Fruit fly (Drosophila melanogaster) whole organism, embryonic: ENCODE results near the gene CG33258.

ENCODE experiments used
- CG11696 ChIP-seq: fragments of 200-800 bp; sonication (Bioruptor generic); IDR thresholded peaks from 2 replicates; pipeline ENCODE4 v1.3.6; 2022; ENCODE audit warnings: missing biosample characterization, missing genetic modification characterization
- CG11723 ChIP-seq: fragments of 200-800 bp; sonication (Bioruptor generic); optimal IDR thresholded peaks from 2 replicates; lab custom pipeline; 2017; ENCODE audit warnings: missing biosample characterization, mild to moderate bottlenecking, missing genetic modification characterization
- CG12391 ChIP-seq: fragments of 200-800 bp; sonication (Bioruptor generic); optimal IDR thresholded peaks from 3 replicates; lab custom pipeline; 2018; ENCODE audit warnings: missing biosample characterization, mild to moderate bottlenecking, missing genetic modification characterization, moderate library complexity
- CG15269 ChIP-seq: fragments of 200-800 bp; sonication (Bioruptor generic); optimal IDR thresholded peaks from 2 replicates; lab custom pipeline; 2018; ENCODE audit warnings: missing biosample characterization, mild to moderate bottlenecking, missing genetic modification characterization, moderate library complexity
- CG18764 ChIP-seq: fragments of 200-800 bp; sonication (Bioruptor generic); optimal IDR thresholded peaks from 3 replicates; lab custom pipeline; 2016; ENCODE audit warnings: missing biosample characterization, missing genetic modification characterization
- CG2712 ChIP-seq: fragments of 200-800 bp; optimal IDR thresholded peaks from 3 replicates; lab custom pipeline; 2019; ENCODE audit warnings: missing biosample characterization, mild to moderate bottlenecking, missing genetic modification characterization, moderate library complexity
- CG30403 ChIP-seq: fragments of 200-800 bp; sonication (Bioruptor generic); optimal IDR thresholded peaks from 3 replicates; lab custom pipeline; 2016; ENCODE audit warnings: missing biosample characterization, missing genetic modification characterization
- CG31224 ChIP-seq: fragments of 200-800 bp; sonication (Bioruptor generic); IDR thresholded peaks from 2 replicates; pipeline ENCODE4 v1.3.6; 2022; ENCODE audit warnings: missing biosample characterization, missing genetic modification characterization
- CG32532 ChIP-seq: fragments of 200-800 bp; sonication (Bioruptor generic); IDR thresholded peaks from 2 replicates; pipeline ENCODE4 v1.3.6; 2022; ENCODE audit warnings: missing biosample characterization, missing genetic modification characterization
- CG4282 ChIP-seq: fragments of 200-800 bp; sonication (Bioruptor generic); optimal IDR thresholded peaks from 2 replicates; lab custom pipeline; 2016; ENCODE audit warnings: missing biosample characterization, missing genetic modification characterization
- CG4424 ChIP-seq: fragments of 200-800 bp; sonication (Bioruptor generic); optimal IDR thresholded peaks from 3 replicates; lab custom pipeline; 2016; ENCODE audit warnings: missing biosample characterization, missing genetic modification characterization
- CG6254 ChIP-seq: fragments of 200-800 bp; sonication (Bioruptor generic); optimal IDR thresholded peaks from 3 replicates; lab custom pipeline; 2017; ENCODE audit warnings: mild to moderate bottlenecking, missing biosample characterization, missing genetic modification reagents, missing genetic modification characterization
- CG6654 ChIP-seq: fragments of 200-800 bp; sonication (Bioruptor generic); optimal IDR thresholded peaks from 2 replicates; lab custom pipeline; 2017; ENCODE audit warnings: missing biosample characterization, mild to moderate bottlenecking, missing genetic modification characterization
- CG6689 ChIP-seq: fragments of 200-800 bp; sonication (Bioruptor generic); IDR thresholded peaks from 2 replicates; pipeline ENCODE4 v1.3.6; 2022; ENCODE audit warnings: missing biosample characterization, missing genetic modification characterization
- CG8281 ChIP-seq: fragments of 200-800 bp; sonication (Bioruptor generic); optimal IDR thresholded peaks from 2 replicates; lab custom pipeline; 2018; ENCODE audit warnings: missing biosample characterization, mild to moderate bottlenecking, missing genetic modification characterization, moderate library complexity
- Camta ChIP-seq: fragments of 200-800 bp; sonication (Bioruptor generic); optimal IDR thresholded peaks from 2 replicates; lab custom pipeline; 2016; ENCODE audit warnings: missing biosample characterization, missing genetic modification characterization
- Dek ChIP-seq: fragments of 200-800 bp; sonication (Bioruptor generic); optimal IDR thresholded peaks from 3 replicates; lab custom pipeline; 2019; ENCODE audit warnings: missing biosample characterization, mild to moderate bottlenecking, missing genetic modification characterization, moderate library complexity
- Dip3 ChIP-seq: fragments of 200-800 bp; sonication (Bioruptor generic); optimal IDR thresholded peaks from 3 replicates; lab custom pipeline; 2016; ENCODE audit warnings: missing biosample characterization, missing genetic modification characterization
- Doc2 ChIP-seq: fragments of 200-800 bp; sonication (Bioruptor generic); IDR thresholded peaks from 2 replicates; pipeline ENCODE4 v1.3.6; 2022; ENCODE audit warnings: missing biosample characterization, missing genetic modification characterization
- Doc3 ChIP-seq: fragments of 200-800 bp; sonication (Bioruptor generic); IDR thresholded peaks from 3 replicates; pipeline ENCODE4 v1.3.6; 2022; ENCODE audit warnings: missing biosample characterization, missing genetic modification characterization; ENCODE audit not compliant: partially characterized antibody
- ERR ChIP-seq: fragments of 200-800 bp; sonication (Bioruptor generic); optimal IDR thresholded peaks from 2 replicates; lab custom pipeline; 2016; ENCODE audit warnings: missing biosample characterization, missing genetic modification characterization
- Ets65A ChIP-seq: fragments of 200-800 bp; sonication (Bioruptor generic); peaks from one replicate; lab custom pipeline; 2016; ENCODE audit warnings: missing biosample characterization, missing genetic modification characterization
- H2.0 ChIP-seq: fragments of 200-800 bp; sonication (Bioruptor generic); IDR thresholded peaks from 2 replicates; pipeline ENCODE4 v1.3.6; 2022; ENCODE audit warnings: missing biosample characterization, missing genetic modification characterization
- Lhr ChIP-seq: fragments of 200-800 bp; sonication (Bioruptor generic); optimal IDR thresholded peaks from 3 replicates; lab custom pipeline; 2017; ENCODE audit warnings: mild to moderate bottlenecking, missing biosample characterization, missing genetic modification reagents, missing genetic modification characterization
- Meics ChIP-seq: fragments of 200-800 bp; sonication (Bioruptor generic); optimal IDR thresholded peaks from 2 replicates; lab custom pipeline; 2017; ENCODE audit warnings: missing biosample characterization, mild to moderate bottlenecking, missing genetic modification characterization
- Nf-YB ChIP-seq: fragments of 200-800 bp; sonication (Bioruptor generic); optimal IDR thresholded peaks from 3 replicates; lab custom pipeline; 2019; ENCODE audit warnings: missing biosample characterization, mild to moderate bottlenecking, missing genetic modification characterization, moderate library complexity
- abd-A ChIP-seq: fragments of 200-800 bp; sonication (Bioruptor generic); optimal IDR thresholded peaks from 3 replicates; lab custom pipeline; 2019; ENCODE audit warnings: missing biosample characterization, mild to moderate bottlenecking, missing genetic modification characterization, moderate library complexity
- ac ChIP-seq: fragments of 200-800 bp; sonication (Bioruptor generic); optimal IDR thresholded peaks from 3 replicates; lab custom pipeline; 2017; ENCODE audit warnings: missing biosample characterization, mild to moderate bottlenecking, missing genetic modification characterization
- ase ChIP-seq: fragments of 200-800 bp; sonication (Bioruptor generic); IDR thresholded peaks from 3 replicates; pipeline ENCODE4 v1.3.6; 2022; ENCODE audit warnings: missing biosample characterization, missing genetic modification characterization
- bowl ChIP-seq: fragments of 200-800 bp; sonication (Bioruptor generic); IDR thresholded peaks from 2 replicates; pipeline ENCODE4 v1.3.6; 2022; ENCODE audit warnings: missing biosample characterization, missing genetic modification characterization
- br ChIP-seq: fragments of >200 bp; optimal IDR thresholded peaks from 2 replicates; lab custom pipeline; 2017
- crp ChIP-seq, 2 experiments: fragments of 200-800 bp; sonication (Bioruptor generic); optimal IDR thresholded peaks; 2 replicates in 1 of 2; 3 replicates in 1 of 2; lab custom pipeline; 2017; ENCODE audit warnings: missing biosample characterization in 2 of 2, missing genetic modification characterization in 2 of 2, mild to moderate bottlenecking in 1 of 2, moderate library complexity in 1 of 2
- dati ChIP-seq: fragments of 200-800 bp; sonication (Bioruptor generic); IDR thresholded peaks from 2 replicates; pipeline ENCODE4 v1.3.6; 2022; ENCODE audit warnings: missing biosample characterization, missing genetic modification characterization
- ems ChIP-seq: fragments of 200-800 bp; sonication (Bioruptor generic); optimal IDR thresholded peaks from 3 replicates; lab custom pipeline; 2016; ENCODE audit warnings: missing biosample characterization, missing genetic modification characterization
- ewg ChIP-seq: fragments of 200-800 bp; sonication (Bioruptor generic); optimal IDR thresholded peaks from 3 replicates; lab custom pipeline; 2017; ENCODE audit warnings: mild to moderate bottlenecking, missing biosample characterization, missing genetic modification reagents, missing genetic modification characterization
- fru ChIP-seq: fragments of >200 bp; optimal IDR thresholded peaks from 2 replicates; lab custom pipeline; 2017
- kah ChIP-seq: fragments of 200-800 bp; sonication (Bioruptor generic); optimal IDR thresholded peaks from 2 replicates; lab custom pipeline; 2018; ENCODE audit warnings: missing biosample characterization, mild to moderate bottlenecking, missing genetic modification characterization
- kay ChIP-seq: fragments of 200-800 bp; sonication (Bioruptor generic); optimal IDR thresholded peaks from 2 replicates; lab custom pipeline; 2016; ENCODE audit warnings: missing biosample characterization, missing genetic modification characterization
- ken ChIP-seq: fragments of 200-800 bp; sonication (Bioruptor generic); IDR thresholded peaks from 3 replicates; pipeline ENCODE4 v1.3.6; 2022; ENCODE audit warnings: missing biosample characterization, missing genetic modification characterization
- kni ChIP-seq: fragments of 200-800 bp; sonication (Bioruptor generic); optimal IDR thresholded peaks from 3 replicates; lab custom pipeline; 2017; ENCODE audit warnings: mild to moderate bottlenecking, missing biosample characterization, missing genetic modification reagents, missing genetic modification characterization
- lilli ChIP-seq: fragments of 200-800 bp; sonication (Bioruptor generic); optimal IDR thresholded peaks from 3 replicates; lab custom pipeline; 2016; ENCODE audit warnings: missing biosample characterization, missing genetic modification characterization
- mld ChIP-seq: fragments of 200-800 bp; sonication (Bioruptor generic); IDR thresholded peaks from 3 replicates; pipeline ENCODE4 v1.3.6; 2022; ENCODE audit warnings: missing biosample characterization, missing genetic modification characterization; ENCODE audit not compliant: partially characterized antibody
- oc ChIP-seq: fragments of 200-800 bp; sonication (Bioruptor generic); optimal IDR thresholded peaks from 2 replicates; lab custom pipeline; 2018; ENCODE audit warnings: missing biosample characterization, mild to moderate bottlenecking, missing genetic modification characterization, moderate library complexity
- org-1 ChIP-seq: fragments of 200-800 bp; sonication (Bioruptor generic); optimal IDR thresholded peaks from 2 replicates; lab custom pipeline; 2017; ENCODE audit warnings: missing biosample characterization, missing genetic modification characterization
- phol ChIP-seq: fragments of 200-800 bp; sonication (Bioruptor generic); optimal IDR thresholded peaks from 3 replicates; lab custom pipeline; 2018; ENCODE audit warnings: missing biosample characterization, mild to moderate bottlenecking, missing genetic modification characterization, moderate library complexity
- pzg ChIP-seq: fragments of 200-800 bp; sonication (Bioruptor generic); optimal IDR thresholded peaks from 3 replicates; lab custom pipeline; 2018; ENCODE audit warnings: missing biosample characterization, mild to moderate bottlenecking, missing genetic modification characterization, moderate library complexity
- schlank ChIP-seq: fragments of 200-800 bp; sonication (Bioruptor generic); optimal IDR thresholded peaks from 2 replicates; lab custom pipeline; 2018; ENCODE audit warnings: missing biosample characterization, mild to moderate bottlenecking, missing genetic modification characterization
- so ChIP-seq: fragments of 200-800 bp; sonication (Bioruptor generic); IDR thresholded peaks from 3 replicates; pipeline ENCODE4 v1.3.6; 2022; ENCODE audit warnings: missing biosample characterization, missing genetic modification characterization
- trem ChIP-seq: fragments of 200-800 bp; optimal IDR thresholded peaks from 3 replicates; lab custom pipeline; 2019; ENCODE audit warnings: missing biosample characterization, mild to moderate bottlenecking, missing genetic modification characterization, moderate library complexity
- twi ChIP-seq: fragments of 200-800 bp; optimal IDR thresholded peaks from 2 replicates; lab custom pipeline; 2019; ENCODE audit warnings: missing biosample characterization, mild to moderate bottlenecking, missing genetic modification characterization, moderate library complexity
- z ChIP-seq: fragments of 200-800 bp; sonication (Bioruptor generic); IDR thresholded peaks from 3 replicates; pipeline ENCODE4 v1.3.6; 2022; ENCODE audit warnings: missing biosample characterization, missing genetic modification characterization

Gene CG33258

DNA sequence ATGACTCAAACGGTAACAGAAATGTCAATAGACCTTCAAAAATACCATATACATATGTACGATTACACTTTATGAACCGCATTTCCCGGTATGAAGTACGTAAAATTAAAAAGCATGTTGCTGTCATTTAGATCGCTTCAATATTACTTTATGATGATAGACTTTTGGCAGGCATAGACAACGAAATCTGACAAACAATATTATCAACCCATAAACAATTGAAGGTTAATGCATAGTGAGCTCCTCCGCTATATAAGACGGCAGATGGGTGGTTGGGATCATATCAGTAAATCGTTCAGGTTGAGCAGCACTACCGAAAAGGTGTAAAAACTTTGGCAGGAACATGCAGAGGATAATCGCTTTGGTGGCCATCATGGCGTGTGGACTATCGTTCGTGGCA, 1.3 kb downstream of the CG33258 start, which contains the start of gene CG13075:
CG13075 (plus strand) TSS at position 301 of the 400 bp plus-strand sequence.
- TF ChIP-seq CG4424 (no peak), ERR (no peak), bowl (GFP tag; lab: Robert Waterston, UW) (no peak), CG6654 (GFP tag; lab: Kevin White, UChicago) (no peak), ems (GFP tag; lab: Kevin White, UChicago) (no peak), pzg (no peak), Dip3 (GFP tag; lab: Kevin White, UChicago) (no peak), br (no peak), org-1 (GFP tag; lab: Kevin White, UChicago) (no peak), schlank (no peak)

DNA sequence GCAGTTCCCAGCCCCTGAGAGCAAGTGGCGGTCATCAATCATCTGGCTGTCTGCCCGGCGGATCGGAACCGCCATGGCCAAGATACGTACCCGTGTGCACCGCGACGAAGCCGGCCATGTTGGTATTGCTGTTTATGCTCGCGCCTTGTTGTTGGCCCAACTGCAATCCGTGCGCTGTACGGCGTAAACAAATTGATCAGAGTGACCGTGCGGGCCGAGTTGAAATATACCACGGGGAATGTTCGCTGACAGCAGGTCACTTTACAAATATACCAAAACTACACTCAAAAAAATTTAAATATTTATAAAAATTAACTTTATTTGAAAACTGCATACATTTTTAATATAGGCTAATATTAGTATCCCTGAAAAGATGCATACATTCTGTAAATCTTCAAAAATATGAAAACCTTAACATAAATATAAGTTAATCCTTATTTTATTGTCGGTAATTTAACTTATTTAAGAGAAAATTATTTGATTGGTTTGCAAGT, 5.0 kb downstream of the CG33258 start, which contains the start of gene Tasp1:
Tasp1 (minus strand) TSS at position 203 of the 494 bp plus-strand sequence.
- TF ChIP-seq z (GFP tag; lab: Robert Waterston, UW) (no peak), Doc3 (GFP tag; lab: Robert Waterston, UW) (no peak), CG32532 (GFP tag; lab: Robert Waterston, UW) (peak; percentile 87), dati (GFP tag; lab: Robert Waterston, UW) (no peak), kni (GFP tag; lab: Kevin White, UChicago) (no peak), CG15269 (no peak), ase (GFP tag; lab: Robert Waterston, UW) (peak; percentile 46; the same call in 1 of the 3 replicates), CG6689 (GFP tag; lab: Robert Waterston, UW) (peak; percentile 80), ac (GFP tag; lab: Kevin White, UChicago) (no peak), H2.0 (GFP tag; lab: Robert Waterston, UW) (peak; percentile 59), CG12391 (tag; lab: Kevin White, UChicago) (peak; percentile 81), fru (lab: Kevin White, UChicago) (no peak), CG4282 (no peak), CG18764 (GFP tag; lab: Kevin White, UChicago) (peak; percentile 27), ken (peak; percentile 57; the same call in 2 of the 3 replicates), oc (no peak), kah (peak; percentile 40), Nf-YB (GFP tag; lab: Kevin White, UChicago) (peak; percentile 25), CG8281 (tag; lab: Kevin White, UChicago) (peak; percentile 20), CG11723 (GFP tag; lab: Kevin White, UChicago) (no peak), Dek (tag; lab: Kevin White, UChicago) (peak; percentile 81), Camta (no peak), Meics (GFP tag; lab: Kevin White, UChicago) (peak; percentile 73), CG11696 (GFP tag; lab: Robert Waterston, UW) (no peak), so (GFP tag; lab: Robert Waterston, UW) (peak; percentile 61; the same call in 1 of the 3 replicates), abd-A (no peak), CG31224 (GFP tag; lab: Robert Waterston, UW) (peak; percentile 60), mld (no peak), ewg (GFP tag; lab: Kevin White, UChicago) (peak; percentile 39), twi (tag; lab: Kevin White, UChicago) (peak; percentile 19), CG30403 (peak; percentile 63), phol (tag; lab: Kevin White, UChicago) (peak; percentile 77), crp (GFP tag; optimal IDR thresholded peaks at IDR 0.05; lab: Kevin White, UChicago) (no peak), Ets65A (GFP tag; lab: Kevin White, UChicago) (peak; percentile 69), CG6254 (GFP tag; lab: Kevin White, UChicago) (peak; percentile 22), trem (tag; lab: Kevin White, UChicago) (peak; percentile 63), lilli (GFP tag; lab: Kevin White, UChicago) (peak; percentile 38), Lhr (GFP tag; lab: Kevin White, UChicago) (peak; percentile 49), kay (GFP tag; lab: Kevin White, UChicago) (peak; percentile 2), CG2712 (peak; percentile 83), Doc2 (GFP tag; lab: Robert Waterston, UW) (no peak)
